Fruit fly (Drosophila melanogaster): Measurements from ENCODE around the gene Vtld.

Vtld gene

DNA sequence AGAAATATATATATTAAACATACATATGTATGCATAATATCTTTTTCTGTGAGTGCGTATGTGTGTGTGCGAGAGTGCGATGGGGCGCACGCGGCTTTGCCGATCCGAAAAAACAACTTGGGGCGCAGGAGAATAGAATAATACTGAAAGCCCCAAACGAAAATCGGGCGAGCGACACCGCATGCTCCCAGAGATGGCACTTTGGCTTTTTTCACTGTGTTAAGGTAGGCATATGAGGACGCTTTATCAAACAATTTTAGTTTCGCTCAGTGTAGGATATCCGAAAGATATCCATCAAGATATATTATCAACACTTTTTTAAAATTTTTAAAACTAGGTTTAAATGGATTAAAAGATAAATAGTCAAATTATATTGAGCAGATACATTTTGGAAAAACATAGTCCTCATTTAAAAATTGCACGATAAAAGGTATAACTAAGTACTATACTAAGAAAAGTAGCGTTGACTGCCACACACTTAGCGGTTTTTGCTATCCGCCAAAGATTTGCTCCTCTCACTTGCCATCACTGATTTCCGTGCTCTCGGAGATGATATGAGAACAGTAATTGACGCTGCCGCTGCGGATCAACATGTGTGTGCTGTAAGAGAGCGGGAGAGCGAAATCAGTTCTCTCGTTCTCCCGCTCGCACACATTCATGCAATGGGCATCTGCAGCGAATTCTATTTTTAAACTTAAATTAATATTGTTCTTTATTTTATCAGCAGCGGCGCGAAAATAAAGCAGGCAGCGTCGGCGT lies 30.9 kb downstream of the Vtld start (continued):
- TF ChIP-seq Stat92E (GFP tag; optimal IDR thresholded peaks at IDR 0.05) = no peak
- TF ChIP-seq slou (GFP tag; optimal IDR thresholded peaks at IDR 0.05) = peak; percentile 42
- peak; percentile 65 for TF ChIP-seq CG9215 (GFP tag; IDR thresholded peaks at IDR 0.05)
- TF ChIP-seq Hsf (GFP tag; optimal IDR thresholded peaks at IDR 0.05) = peak; percentile 65
- TF ChIP-seq HmgD (GFP tag; optimal IDR thresholded peaks at IDR 0.05) = no peak
- TF ChIP-seq peb (GFP tag; IDR thresholded peaks at IDR 0.05) = no peak
- peak; percentile 82 for TF ChIP-seq nmo (GFP tag; optimal IDR thresholded peaks at IDR 0.05)
- TF ChIP-seq dpn (GFP tag; optimal IDR thresholded peaks at IDR 0.05) = peak; percentile 59 to 65
- TF ChIP-seq CG13624 (GFP tag; optimal IDR thresholded peaks at IDR 0.05) = peak; percentile 64
- TF ChIP-seq CG32767 (GFP tag; IDR thresholded peaks at IDR 0.05) = 0 out of 2 replicates have a peak, but pooled peaks have one; percentile 24
- peak; percentile 69 for TF ChIP-seq lmd (GFP tag; IDR thresholded peaks at IDR 0.05)
- peak; percentile 46; the same call in 2 of the 3 replicates for TF ChIP-seq dysf (GFP tag; IDR thresholded peaks at IDR 0.05)
- no peak; the same call in 1 of the 2 replicates for TF ChIP-seq Bgb (GFP tag; IDR thresholded peaks at IDR 0.05; ENCODE audit: partially characterized antibody)
- no peak for TF ChIP-seq ham (GFP tag; IDR thresholded peaks at IDR 0.05)
- TF ChIP-seq CG12236 (GFP tag; optimal IDR thresholded peaks at IDR 0.05) = no peak
- TF ChIP-seq CG13775 (GFP tag; optimal IDR thresholded peaks at IDR 0.05) = peak; percentile 81
- TF ChIP-seq CG6683 (GFP tag; optimal IDR thresholded peaks at IDR 0.05) = peak; percentile 18
- TF ChIP-seq dimm (GFP tag; IDR thresholded peaks at IDR 0.05) = no peak
- TF ChIP-seq CG5245 (GFP tag; optimal IDR thresholded peaks at IDR 0.05) = peak; percentile 42
- TF ChIP-seq CG18619 (GFP tag; optimal IDR thresholded peaks at IDR 0.05) = peak; percentile 58
- 0 out of 2 replicates have a peak, but pooled peaks have one; percentile 33 for TF ChIP-seq wdn (GFP tag; IDR thresholded peaks at IDR 0.05)
- no peak for TF ChIP-seq CG7745 (tag; optimal IDR thresholded peaks at IDR 0.05)
- TF ChIP-seq seq (GFP tag; IDR thresholded peaks at IDR 0.05) = no peak
- TF ChIP-seq CG30403 (GFP tag; optimal IDR thresholded peaks at IDR 0.05) = peak; percentile 88
- peak; percentile 57 for TF ChIP-seq pnt (GFP tag; optimal IDR thresholded peaks at IDR 0.05)
- TF ChIP-seq CG2116 (GFP tag; optimal IDR thresholded peaks at IDR 0.05) = peak; percentile 14
- no peak for TF ChIP-seq her (GFP tag; optimal IDR thresholded peaks at IDR 0.05)
- 0 out of 2 replicates have a peak, but pooled peaks have one; percentile 20 for TF ChIP-seq ro (GFP tag; IDR thresholded peaks at IDR 0.05)
- no peak for TF ChIP-seq CG5953 (GFP tag; IDR thresholded peaks at IDR 0.05)
- no peak for TF ChIP-seq grn (GFP tag; optimal IDR thresholded peaks at IDR 0.05)
- TF ChIP-seq CG3847 (GFP tag; IDR thresholded peaks at IDR 0.05) = peak; percentile 47
- peak; percentile 44 for TF ChIP-seq Nf-YB (GFP tag; optimal IDR thresholded peaks at IDR 0.05)
- TF ChIP-seq dmrt11E (tag; optimal IDR thresholded peaks at IDR 0.05) = peak; percentile 71
- TF ChIP-seq scrt (GFP tag; optimal IDR thresholded peaks at IDR 0.05) = no peak
- TF ChIP-seq Atf-2 (GFP tag; optimal IDR thresholded peaks at IDR 0.05) = peak; percentile 69
- TF ChIP-seq CrebB (tag; optimal IDR thresholded peaks at IDR 0.05) = no peak
- peak; percentile 69 for TF ChIP-seq CG10979 (tag; optimal IDR thresholded peaks at IDR 0.05)
- peak; percentile 42 for TF ChIP-seq CG9609 (GFP tag; optimal IDR thresholded peaks at IDR 0.05)
- no peak for TF ChIP-seq CG17912 (GFP tag; optimal IDR thresholded peaks at IDR 0.05)
- TF ChIP-seq pho (GFP tag; optimal IDR thresholded peaks at IDR 0.05) = peak; percentile 69
- peak; percentile 19; the same call in 1 of the 2 replicates for TF ChIP-seq CG10366 (GFP tag; IDR thresholded peaks at IDR 0.05)
- peak; percentile 80; the same call in 1 of the 4 replicates for TF ChIP-seq chinmo (GFP tag; IDR thresholded peaks at IDR 0.05; ENCODE audit: partially characterized antibody)
- no peak for TF ChIP-seq repo (GFP tag; optimal IDR thresholded peaks at IDR 0.05)
- TF ChIP-seq slp2 (GFP tag; optimal IDR thresholded peaks at IDR 0.05) = peak; percentile 38
- TF ChIP-seq CG10654 (GFP tag; optimal IDR thresholded peaks at IDR 0.05) = peak; percentile 61
- peak; percentile 57 for TF ChIP-seq CG9817 (tag; optimal IDR thresholded peaks at IDR 0.05)
- TF ChIP-seq CG10565 (GFP tag; optimal IDR thresholded peaks at IDR 0.05) = no peak
- no peak for TF ChIP-seq CG2202 (tag; optimal IDR thresholded peaks at IDR 0.05)
- peak; percentile 58 for TF ChIP-seq fu2 (GFP tag; optimal IDR thresholded peaks at IDR 0.05)

Measured in whole organism, embryonic.